Fruit fly (Drosophila melanogaster) whole organism, prepupa: Measurements from ENCODE around the gene Pdss2.
A peak's percentile ranks its signal among the peaks of the same experiment; 100 is the strongest.

ENCODE experiments used
- Blimp-1 ChIP-seq: fragments of 200-800 bp; sonication (Bioruptor generic); optimal IDR thresholded peaks from 3 replicates; lab custom pipeline; 2017; ENCODE audit warnings: missing biosample characterization, missing genetic modification characterization, mild to moderate bottlenecking, moderate library complexity, missing genetic modification reagents
- CG10631 ChIP-seq: fragments of 200-800 bp; sonication (Bioruptor generic); optimal IDR thresholded peaks from 2 replicates; lab custom pipeline; 2016; ENCODE audit warnings: missing biosample characterization, missing genetic modification characterization
- CG10669 ChIP-seq: fragments of 200-800 bp; sonication (Bioruptor generic); optimal IDR thresholded peaks from 3 replicates; lab custom pipeline; 2018; ENCODE audit warnings: missing biosample characterization, mild to moderate bottlenecking, missing genetic modification characterization, moderate library complexity
- CG11294 ChIP-seq: fragments of 200-800 bp; sonication (Bioruptor generic); IDR thresholded peaks from 2 replicates; pipeline ENCODE4 v1.3.6; 2022; ENCODE audit warnings: missing biosample characterization, missing genetic modification characterization
- CG11762 ChIP-seq: fragments of 200-800 bp; sonication (Bioruptor generic); optimal IDR thresholded peaks from 3 replicates; lab custom pipeline; 2016; ENCODE audit warnings: missing biosample characterization, missing genetic modification characterization; ENCODE audit not compliant: insufficient read depth
- CG15336 ChIP-seq: fragments of 200-800 bp; sonication (Bioruptor generic); IDR thresholded peaks from 2 replicates; pipeline ENCODE4 v1.3.6; 2022; ENCODE audit warnings: missing biosample characterization, missing genetic modification characterization
- CG1621 ChIP-seq: fragments of 200-800 bp; sonication (Bioruptor generic); optimal IDR thresholded peaks from 3 replicates; lab custom pipeline; 2018; ENCODE audit warnings: missing biosample characterization, mild to moderate bottlenecking, missing genetic modification characterization
- CG16779 ChIP-seq: fragments of 200-800 bp; sonication (Bioruptor generic); optimal IDR thresholded peaks from 3 replicates; lab custom pipeline; 2017; ENCODE audit warnings: missing biosample characterization, mild to moderate bottlenecking, missing genetic modification characterization
- CG3032 ChIP-seq: fragments of 200-800 bp; optimal IDR thresholded peaks from 2 replicates; lab custom pipeline; 2019; ENCODE audit warnings: missing biosample characterization, mild to moderate bottlenecking, missing genetic modification characterization, moderate library complexity
- CG31627 ChIP-seq: fragments of 200-800 bp; sonication (Bioruptor generic); optimal IDR thresholded peaks from 3 replicates; lab custom pipeline; 2016; ENCODE audit warnings: missing biosample characterization, missing genetic modification characterization
- CG34406 ChIP-seq: fragments of 200-800 bp; sonication (Bioruptor generic); optimal IDR thresholded peaks from 3 replicates; lab custom pipeline; 2016; ENCODE audit warnings: missing biosample characterization, missing genetic modification characterization
- CG3919 ChIP-seq: fragments of 200-800 bp; sonication (Bioruptor generic); optimal IDR thresholded peaks from 3 replicates; lab custom pipeline; 2016; ENCODE audit warnings: missing biosample characterization, missing genetic modification characterization
- CG4318 ChIP-seq: fragments of 200-800 bp; sonication (Bioruptor generic); optimal IDR thresholded peaks from 3 replicates; lab custom pipeline; 2017; ENCODE audit warnings: missing biosample characterization, mild to moderate bottlenecking, missing genetic modification characterization
- CG6163 ChIP-seq: fragments of 200-800 bp; sonication (Bioruptor generic); IDR thresholded peaks from 3 replicates; pipeline ENCODE4 v1.3.6; 2022; ENCODE audit warnings: missing biosample characterization, missing genetic modification characterization
- CG6276 ChIP-seq: fragments of 200-800 bp; sonication (Bioruptor generic); optimal IDR thresholded peaks from 2 replicates; lab custom pipeline; 2017; ENCODE audit warnings: missing biosample characterization, mild to moderate bottlenecking, missing genetic modification characterization
- CG6792 ChIP-seq: fragments of 200-800 bp; sonication (Bioruptor generic); optimal IDR thresholded peaks from 3 replicates; lab custom pipeline; 2016; ENCODE audit warnings: missing biosample characterization, missing genetic modification characterization
- CG6808 ChIP-seq: fragments of 200-800 bp; sonication (Bioruptor generic); optimal IDR thresholded peaks from 3 replicates; lab custom pipeline; 2017; ENCODE audit warnings: missing biosample characterization, missing genetic modification characterization, mild to moderate bottlenecking, moderate library complexity, missing genetic modification reagents
- CG6854 ChIP-seq: fragments of 200-800 bp; sonication (Bioruptor generic); optimal IDR thresholded peaks from 2 replicates; lab custom pipeline; 2017; ENCODE audit warnings: missing biosample characterization, mild to moderate bottlenecking, missing genetic modification characterization
- CG7368 ChIP-seq: fragments of 200-800 bp; sonication (Bioruptor generic); optimal IDR thresholded peaks from 3 replicates; lab custom pipeline; 2016; ENCODE audit warnings: missing biosample characterization, missing genetic modification characterization
- CG8119 ChIP-seq: fragments of 200-800 bp; sonication (Bioruptor generic); IDR thresholded peaks from 3 replicates; pipeline ENCODE4 v1.3.6; 2022; ENCODE audit warnings: missing biosample characterization, missing genetic modification characterization
- CG8319 ChIP-seq: fragments of 200-800 bp; sonication (Bioruptor generic); optimal IDR thresholded peaks from 3 replicates; lab custom pipeline; 2016; ENCODE audit warnings: missing biosample characterization, missing genetic modification characterization
- CG9139 ChIP-seq: fragments of 200-800 bp; sonication (Bioruptor generic); optimal IDR thresholded peaks from 3 replicates; lab custom pipeline; 2017; ENCODE audit warnings: missing biosample characterization, mild to moderate bottlenecking, missing genetic modification characterization
- Eip78C ChIP-seq: fragments of 200-800 bp; sonication (Bioruptor generic); peaks from one replicate; lab custom pipeline; 2016; ENCODE audit warnings: missing biosample characterization, missing genetic modification characterization
- Eip93F ChIP-seq: fragments of 200-800 bp; sonication (Bioruptor generic); optimal IDR thresholded peaks from 2 replicates; lab custom pipeline; 2016; ENCODE audit warnings: missing biosample characterization, mild to moderate bottlenecking, missing genetic modification characterization
- Ets96B ChIP-seq: fragments of 200-800 bp; optimal IDR thresholded peaks from 2 replicates; lab custom pipeline; 2019; ENCODE audit warnings: missing biosample characterization, mild to moderate bottlenecking, missing genetic modification characterization, moderate library complexity
- Gug ChIP-seq: fragments of 200-800 bp; sonication (Bioruptor generic); IDR thresholded peaks from 2 replicates; pipeline ENCODE4 v1.3.6; 2022; ENCODE audit warnings: missing biosample characterization, missing genetic modification characterization
- Hr38 ChIP-seq: sonication (Bioruptor generic); optimal IDR thresholded peaks from 2 replicates; lab custom pipeline; 2016; ENCODE audit warnings: missing biosample characterization, missing genetic modification characterization
- Hr4 ChIP-seq: fragments of 200-800 bp; sonication (Bioruptor generic); optimal IDR thresholded peaks from 3 replicates; lab custom pipeline; 2016; ENCODE audit warnings: missing biosample characterization, missing genetic modification characterization
- Lpt ChIP-seq: fragments of 200-800 bp; sonication (Bioruptor generic); optimal IDR thresholded peaks from 3 replicates; lab custom pipeline; 2016; ENCODE audit warnings: missing biosample characterization, missing genetic modification characterization
- OdsH ChIP-seq: fragments of 200-800 bp; sonication (Bioruptor generic); optimal IDR thresholded peaks from 3 replicates; lab custom pipeline; 2016; ENCODE audit warnings: missing biosample characterization, missing genetic modification characterization
- Smox ChIP-seq: fragments of 200-800 bp; sonication (Bioruptor generic); optimal IDR thresholded peaks from 3 replicates; lab custom pipeline; 2016; ENCODE audit warnings: missing biosample characterization, missing genetic modification characterization
- Sox102F ChIP-seq: fragments of 200-800 bp; sonication (Bioruptor generic); optimal IDR thresholded peaks from 2 replicates; lab custom pipeline; 2016; ENCODE audit warnings: missing biosample characterization, mild to moderate bottlenecking, missing genetic modification characterization
- Sox14 ChIP-seq: fragments of 200-800 bp; sonication (Bioruptor generic); optimal IDR thresholded peaks from 3 replicates; lab custom pipeline; 2016; ENCODE audit warnings: missing biosample characterization, missing genetic modification characterization
- Sox15 ChIP-seq: fragments of 200-800 bp; sonication (Bioruptor generic); optimal IDR thresholded peaks from 3 replicates; lab custom pipeline; 2016; ENCODE audit warnings: missing biosample characterization, missing genetic modification characterization
- acj6 ChIP-seq: fragments of 200-800 bp; sonication (Bioruptor generic); optimal IDR thresholded peaks from 3 replicates; lab custom pipeline; 2016; ENCODE audit warnings: missing biosample characterization, missing genetic modification characterization
- cyc ChIP-seq: fragments of 200-800 bp; sonication (Bioruptor generic); optimal IDR thresholded peaks from 3 replicates; lab custom pipeline; 2016; ENCODE audit warnings: missing biosample characterization, missing genetic modification characterization
- dsx ChIP-seq: fragments of 200-800 bp; optimal IDR thresholded peaks from 3 replicates; lab custom pipeline; 2019; ENCODE audit warnings: missing biosample characterization, mild to moderate bottlenecking, missing genetic modification characterization, moderate library complexity; ENCODE audit not compliant: poor library complexity, severe bottlenecking
- eg ChIP-seq: fragments of 200-800 bp; sonication (Bioruptor generic); IDR thresholded peaks from 3 replicates; pipeline ENCODE4 v1.3.6; 2022; ENCODE audit warnings: missing biosample characterization, missing genetic modification characterization
- fd59A ChIP-seq: fragments of 200-800 bp; sonication (Bioruptor generic); optimal IDR thresholded peaks from 2 replicates; lab custom pipeline; 2017; ENCODE audit warnings: missing biosample characterization, mild to moderate bottlenecking, missing genetic modification characterization, missing genetic modification reagents
- fd85E ChIP-seq: fragments of 200-800 bp; sonication (Bioruptor generic); optimal IDR thresholded peaks from 3 replicates; lab custom pipeline; 2016; ENCODE audit warnings: missing biosample characterization, missing genetic modification characterization
- fkh ChIP-seq: fragments of 200-800 bp; sonication (Bioruptor generic); optimal IDR thresholded peaks from 3 replicates; lab custom pipeline; 2017; ENCODE audit warnings: missing biosample characterization, mild to moderate bottlenecking, missing genetic modification characterization, moderate library complexity
- net ChIP-seq: fragments of 200-800 bp; sonication (Bioruptor generic); optimal IDR thresholded peaks from 3 replicates; lab custom pipeline; 2016; ENCODE audit warnings: missing biosample characterization, missing genetic modification characterization
- pdm3 ChIP-seq: fragments of 200-800 bp; sonication (Bioruptor generic); optimal IDR thresholded peaks from 3 replicates; lab custom pipeline; 2016; ENCODE audit warnings: missing biosample characterization, missing genetic modification characterization
- salr ChIP-seq, 2 experiments: fragments of 200-800 bp; sonication (Bioruptor generic); optimal IDR thresholded peaks; 3 replicates each; lab custom pipeline; 2016 to 2018; ENCODE audit warnings: missing biosample characterization in 2 of 2, missing genetic modification characterization in 2 of 2, mild to moderate bottlenecking in 1 of 2
- spab ChIP-seq: fragments of 200-800 bp; sonication (Bioruptor generic); optimal IDR thresholded peaks from 2 replicates; lab custom pipeline; 2017; ENCODE audit warnings: missing biosample characterization, mild to moderate bottlenecking, missing genetic modification characterization, missing genetic modification reagents
- ss ChIP-seq, 2 experiments: fragments of 200-800 bp; sonication (Bioruptor generic); optimal IDR thresholded peaks; 2 replicates in 1 of 2; 3 replicates in 1 of 2; lab custom pipeline; 2017 to 2018; ENCODE audit warnings: mild to moderate bottlenecking in 2 of 2, missing biosample characterization in 2 of 2, missing genetic modification characterization in 2 of 2, moderate library complexity in 1 of 2
- svp ChIP-seq: fragments of 200-800 bp; sonication (Bioruptor generic); peaks from one replicate; lab custom pipeline; 2016; ENCODE audit warnings: missing biosample characterization, missing genetic modification characterization
- topi ChIP-seq: fragments of 200-800 bp; sonication (Bioruptor generic); optimal IDR thresholded peaks from 3 replicates; lab custom pipeline; 2016; ENCODE audit warnings: missing biosample characterization, missing genetic modification characterization
- vri ChIP-seq: fragments of 200-800 bp; sonication (Bioruptor generic); optimal IDR thresholded peaks from 3 replicates; lab custom pipeline; 2016; ENCODE audit warnings: missing biosample characterization, mild to moderate bottlenecking, missing genetic modification characterization

The Pdss2 gene

dm6 chr3L:21013465-21013864, 14.2 kb upstream of the Pdss2 start:
- TF ChIP-seq CG6854 (GFP tag; lab: Kevin White, UChicago) = peak; percentile 67
- TF ChIP-seq Ets96B (tag; lab: Kevin White, UChicago) = peak; percentile 38
- TF ChIP-seq CG15336 (GFP tag; lab: Robert Waterston, UW) = no peak
- TF ChIP-seq Sox14 (GFP tag; lab: Kevin White, UChicago) = no peak
- TF ChIP-seq acj6 = no peak
- no peak for TF ChIP-seq Lpt (GFP tag; lab: Kevin White, UChicago)
- TF ChIP-seq CG6163 = peak; percentile 78
- TF ChIP-seq CG3919 (GFP tag; lab: Kevin White, UChicago) = peak; percentile 25
- peak; percentile 38; the same call in 1 of the 3 replicates for TF ChIP-seq CG8119 (GFP tag; lab: Robert Waterston, UW)
- peak in 1 of 2 experiments; percentile 30 for TF ChIP-seq salr (GFP tag; optimal IDR thresholded peaks at IDR 0.05; lab: Kevin White, UChicago)
- no peak for TF ChIP-seq fd59A (GFP tag; lab: Kevin White, UChicago)
- TF ChIP-seq spab (GFP tag; lab: Kevin White, UChicago) = peak; percentile 17
- peak; percentile 35; the same call in 1 of the 3 replicates for TF ChIP-seq eg (GFP tag; lab: Robert Waterston, UW)
- no peak for TF ChIP-seq CG3032 (tag; lab: Kevin White, UChicago)
- peak; percentile 38 for TF ChIP-seq CG1621
- TF ChIP-seq Gug = no peak
- peak; percentile 65 for TF ChIP-seq CG6808
- TF ChIP-seq CG9139 = peak; percentile 64
- peak; percentile 20 for TF ChIP-seq CG6276
- peak; percentile 37 for TF ChIP-seq Sox102F (GFP tag; lab: Kevin White, UChicago)
- TF ChIP-seq CG8319 = peak; percentile 5
- TF ChIP-seq OdsH (GFP tag; lab: Kevin White, UChicago) = no peak
- peak; percentile 63 to 69 for TF ChIP-seq ss (GFP tag; optimal IDR thresholded peaks at IDR 0.05; lab: Kevin White, UChicago)
- no peak for TF ChIP-seq CG10631
- peak; percentile 70 for TF ChIP-seq dsx
- TF ChIP-seq Eip93F = peak; percentile 12

dm6 chr3L:21014516-21014945, 13.2 kb upstream of the Pdss2 start:
- TF ChIP-seq Blimp-1 (GFP tag; lab: Kevin White, UChicago) (no peak), pdm3 (GFP tag; lab: Kevin White, UChicago) (no peak), CG11294 (GFP tag; lab: Robert Waterston, UW) (no peak), CG11762 (GFP tag; lab: Kevin White, UChicago) (no peak), CG3919 (GFP tag; lab: Kevin White, UChicago) (no peak), OdsH (GFP tag; lab: Kevin White, UChicago) (no peak), CG15336 (GFP tag; lab: Robert Waterston, UW) (no peak), spab (GFP tag; lab: Kevin White, UChicago) (peak; percentile 31), acj6 (no peak), CG34406 (GFP tag; lab: Kevin White, UChicago) (no peak), CG4318 (GFP tag; lab: Kevin White, UChicago) (no peak), vri (GFP tag; lab: Kevin White, UChicago) (no peak), Ets96B (tag; lab: Kevin White, UChicago) (peak; percentile 57), CG6854 (GFP tag; lab: Kevin White, UChicago) (no peak), CG7368 (GFP tag; lab: Kevin White, UChicago) (no peak), CG10631 (no peak), CG31627 (GFP tag; lab: Kevin White, UChicago) (no peak), Hr38 (GFP tag; lab: Kevin White, UChicago) (no peak), net (no peak), CG10669 (GFP tag; lab: Kevin White, UChicago) (no peak), Smox (no peak), CG3032 (tag; lab: Kevin White, UChicago) (peak; percentile 38), Hr4 (GFP tag; lab: Kevin White, UChicago) (no peak), CG8119 (GFP tag; lab: Robert Waterston, UW) (no peak), Sox15 (no peak), Eip93F (peak; percentile 10), Eip78C (GFP tag; lab: Kevin White, UChicago) (peak; percentile 48), Lpt (GFP tag; lab: Kevin White, UChicago) (peak; percentile 48), salr (GFP tag; optimal IDR thresholded peaks at IDR 0.05; lab: Kevin White, UChicago) (no peak), CG16779 (tag; lab: Kevin White, UChicago) (peak; percentile 9), CG6792 (GFP tag; lab: Kevin White, UChicago) (no peak), fd85E (GFP tag; lab: Kevin White, UChicago) (no peak), Sox102F (GFP tag; lab: Kevin White, UChicago) (no peak), cyc (GFP tag; lab: Kevin White, UChicago) (no peak), svp (peak; percentile 63), fkh (no peak), dsx (no peak), topi (GFP tag; lab: Kevin White, UChicago) (no peak), Sox14 (GFP tag; lab: Kevin White, UChicago) (no peak)
